Comparison of ENCODE assay signal across 1 fruit fly cellular context in genomic region chr3L:18768788-18769707, dm6.
TF ChIP-seq lines count a peak whose summit lies in the region.

No protein-coding gene starts in this region.

TF ChIP-seq in whole organism, embryonic, 481 proteins besides CTCF, POLR2A, EP300 and RAD21 (continued from another document and continues in another):
- TF ChIP-seq lov (optimal IDR thresholded peaks at IDR 0.05; lab: Kevin White, UChicago) (no peak), lov (GFP tag; IDR thresholded peaks at IDR 0.05; lab: Robert Waterston, UW) (no peak), CG14860 (GFP tag; IDR thresholded peaks at IDR 0.05; lab: Robert Waterston, UW; ENCODE audit: partially characterized antibody) (no peak), sug (tag; optimal IDR thresholded peaks at IDR 0.05; lab: Kevin White, UChicago) (peak; percentile 44), CG1529 (GFP tag; optimal IDR thresholded peaks at IDR 0.05; lab: Kevin White, UChicago) (peak; percentile 63), Asciz (GFP tag; optimal IDR thresholded peaks at IDR 0.05; lab: Kevin White, UChicago) (peak; percentile 69), CG8944 (GFP tag; optimal IDR thresholded peaks at IDR 0.05; lab: Kevin White, UChicago) (peak; percentile 11), CG7928 (GFP tag; optimal IDR thresholded peaks at IDR 0.05; lab: Kevin White, UChicago) (peak; percentile 10), E2f1 (GFP tag; IDR thresholded peaks at IDR 0.05; lab: Robert Waterston, UW) (peak; percentile 65), prd (optimal IDR thresholded peaks at IDR 0.05; lab: Kevin White, UChicago) (no peak), prd (GFP tag; IDR thresholded peaks at IDR 0.05; lab: Robert Waterston, UW) (peak; percentile 68), ken (GFP tag; IDR thresholded peaks at IDR 0.05; lab: Robert Waterston, UW) (0 out of 3 replicates have a peak, but pooled peaks have one; percentile 37), hth (optimal IDR thresholded peaks at IDR 0.05; lab: Kevin White, UChicago) (no peak), CG9932 (GFP tag; IDR thresholded peaks at IDR 0.05; lab: Robert Waterston, UW) (peak; percentile 46; the same call in 1 of the 2 replicates), btn (GFP tag; optimal IDR thresholded peaks at IDR 0.05; lab: Kevin White, UChicago) (no peak), emc (GFP tag; optimal IDR thresholded peaks at IDR 0.05; lab: Kevin White, UChicago) (no peak), dpn (GFP tag; optimal IDR thresholded peaks at IDR 0.05; lab: Kevin White, UChicago) (peak; percentile 51 to 56), Hr51 (GFP tag; optimal IDR thresholded peaks at IDR 0.05; lab: Kevin White, UChicago) (peak; percentile 38 to 93), dan (GFP tag; IDR thresholded peaks at IDR 0.05; lab: Robert Waterston, UW) (no peak), HHEX (GFP tag; optimal IDR thresholded peaks at IDR 0.05; lab: Kevin White, UChicago) (peak; percentile 65), bsh (GFP tag; optimal IDR thresholded peaks at IDR 0.05; lab: Kevin White, UChicago) (no peak), pita (GFP tag; optimal IDR thresholded peaks at IDR 0.05; lab: Kevin White, UChicago) (no peak), ara (GFP tag; IDR thresholded peaks at IDR 0.05; lab: Robert Waterston, UW) (0 out of 2 replicates have a peak, but pooled peaks have one; percentile 34), Abd-B (GFP tag; optimal IDR thresholded peaks at IDR 0.05; lab: Kevin White, UChicago) (peak; percentile 76), BEAF-32 (GFP tag; optimal IDR thresholded peaks at IDR 0.05; lab: Kevin White, UChicago) (no peak), CG8359 (GFP tag; optimal IDR thresholded peaks at IDR 0.05; lab: Kevin White, UChicago; ENCODE audit: borderline replicate concordance) (peak; percentile 14), CG10959 (GFP tag; IDR thresholded peaks at IDR 0.05; lab: Robert Waterston, UW) (no peak), crc (GFP tag; optimal IDR thresholded peaks at IDR 0.05; lab: Kevin White, UChicago) (peak; percentile 12), Aef1 (GFP tag; IDR thresholded peaks at IDR 0.05; lab: Robert Waterston, UW) (peak; percentile 82), BtbVII (GFP tag; optimal IDR thresholded peaks at IDR 0.05; lab: Kevin White, UChicago) (peak; percentile 62), grau (tag; optimal IDR thresholded peaks at IDR 0.05; lab: Kevin White, UChicago) (peak; percentile 83), CG2875 (GFP tag; optimal IDR thresholded peaks at IDR 0.05; lab: Kevin White, UChicago) (no peak), odd (GFP tag; optimal IDR thresholded peaks at IDR 0.05; lab: Kevin White, UChicago) (peak; percentile 73), CG3065 (GFP tag; optimal IDR thresholded peaks at IDR 0.05; lab: Kevin White, UChicago) (no peak), CG2678 (tag; optimal IDR thresholded peaks at IDR 0.05; lab: Kevin White, UChicago) (peak; percentile 89), ro (GFP tag; IDR thresholded peaks at IDR 0.05; lab: Robert Waterston, UW) (peak; percentile 69), CG14014 (GFP tag; IDR thresholded peaks at IDR 0.05; lab: Robert Waterston, UW) (peak; percentile 5; the same call in 1 of the 2 replicates), Spps (tag; optimal IDR thresholded peaks at IDR 0.05; lab: Kevin White, UChicago) (no peak), CG2129 (GFP tag; IDR thresholded peaks at IDR 0.05; lab: Robert Waterston, UW; ENCODE audit: partially characterized antibody) (no peak), Bteb2 (GFP tag; optimal IDR thresholded peaks at IDR 0.05; lab: Kevin White, UChicago) (peak; percentile 57), CG6175 (GFP tag; IDR thresholded peaks at IDR 0.05; lab: Robert Waterston, UW) (no peak), disco-r (GFP tag; optimal IDR thresholded peaks at IDR 0.05; lab: Kevin White, UChicago) (peak; percentile 2), CG34224 (GFP tag; IDR thresholded peaks at IDR 0.05; lab: Robert Waterston, UW; ENCODE audit: partially characterized antibody) (no peak), ERR (GFP tag; optimal IDR thresholded peaks at IDR 0.05; lab: Kevin White, UChicago) (no peak), Ada2b (GFP tag; IDR thresholded peaks at IDR 0.05; lab: Robert Waterston, UW) (peak; percentile 74), so (GFP tag; IDR thresholded peaks at IDR 0.05; lab: Robert Waterston, UW) (peak; percentile 69; the same call in 1 of the 3 replicates), Atf-2 (GFP tag; optimal IDR thresholded peaks at IDR 0.05; lab: Kevin White, UChicago) (peak; percentile 46), Atf6 (GFP tag; IDR thresholded peaks at IDR 0.05; lab: Robert Waterston, UW) (peak; percentile 33; the same call in 1 of the 2 replicates), pb (GFP tag; optimal IDR thresholded peaks at IDR 0.05; lab: Kevin White, UChicago) (peak; percentile 7), D19B (GFP tag; optimal IDR thresholded peaks at IDR 0.05; lab: Kevin White, UChicago) (peak; percentile 27), CG4707 (GFP tag; optimal IDR thresholded peaks at IDR 0.05; lab: Kevin White, UChicago) (no peak), CG11695 (GFP tag; IDR thresholded peaks at IDR 0.05; lab: Robert Waterston, UW) (peak; percentile 85), CG17568 (GFP tag; optimal IDR thresholded peaks at IDR 0.05; lab: Kevin White, UChicago) (peak; percentile 70), TFAM (GFP tag; optimal IDR thresholded peaks at IDR 0.05; lab: Kevin White, UChicago) (no peak), CG13296 (GFP tag; optimal IDR thresholded peaks at IDR 0.05; lab: Kevin White, UChicago) (peak; percentile 81), Eip74EF (GFP tag; optimal IDR thresholded peaks at IDR 0.05; lab: Kevin White, UChicago) (peak in 1 of 2 experiments; percentile 56), CG15696 (tag; optimal IDR thresholded peaks at IDR 0.05; lab: Kevin White, UChicago) (peak; percentile 33), CG9609 (GFP tag; optimal IDR thresholded peaks at IDR 0.05; lab: Kevin White, UChicago) (peak; percentile 33), CG9215 (GFP tag; IDR thresholded peaks at IDR 0.05; lab: Robert Waterston, UW) (no peak), yki (optimal IDR thresholded peaks at IDR 0.05; lab: Kevin White, UChicago) (no peak), Fer1 (GFP tag; optimal IDR thresholded peaks at IDR 0.05; lab: Kevin White, UChicago) (peak; percentile 75), aop (GFP tag; IDR thresholded peaks at IDR 0.05; lab: Robert Waterston, UW) (no peak), tio (GFP tag; optimal IDR thresholded peaks at IDR 0.05; lab: Kevin White, UChicago) (peak; percentile 71), Max (GFP tag; optimal IDR thresholded peaks at IDR 0.05; lab: Kevin White, UChicago) (peak; percentile 44), CG16813 (GFP tag; IDR thresholded peaks at IDR 0.05; lab: Robert Waterston, UW; ENCODE audit: partially characterized antibody) (no peak), en (GFP tag; optimal IDR thresholded peaks at IDR 0.05; lab: Kevin White, UChicago) (peak; percentile 40), CG10431 (GFP tag; optimal IDR thresholded peaks at IDR 0.05; lab: Kevin White, UChicago) (no peak), chm (GFP tag; IDR thresholded peaks at IDR 0.05; lab: Robert Waterston, UW) (no peak), CG13123 (GFP tag; optimal IDR thresholded peaks at IDR 0.05; lab: Kevin White, UChicago) (no peak), chinmo (GFP tag; IDR thresholded peaks at IDR 0.05; lab: Robert Waterston, UW; ENCODE audit: partially characterized antibody) (peak; percentile 90), CG4617 (GFP tag; optimal IDR thresholded peaks at IDR 0.05; lab: Kevin White, UChicago; ENCODE audit: borderline replicate concordance) (no peak), Optix (GFP tag; IDR thresholded peaks at IDR 0.05; lab: Robert Waterston, UW) (peak; percentile 50; the same call in 1 of the 3 replicates), C15 (GFP tag; IDR thresholded peaks at IDR 0.05; lab: Robert Waterston, UW) (0 out of 3 replicates have a peak, but pooled peaks have one; percentile 33), gro (GFP tag; optimal IDR thresholded peaks at IDR 0.05; lab: Kevin White, UChicago) (no peak), CG18764 (GFP tag; optimal IDR thresholded peaks at IDR 0.05; lab: Kevin White, UChicago) (peak; percentile 6), CG12104 (GFP tag; optimal IDR thresholded peaks at IDR 0.05; lab: Kevin White, UChicago) (peak; percentile 67), CG34376 (GFP tag; optimal IDR thresholded peaks at IDR 0.05; lab: Kevin White, UChicago) (peak; percentile 27), Ravus (GFP tag; IDR thresholded peaks at IDR 0.05; lab: Robert Waterston, UW) (no peak), CG12236 (GFP tag; optimal IDR thresholded peaks at IDR 0.05; lab: Kevin White, UChicago) (no peak), gsb (GFP tag; IDR thresholded peaks at IDR 0.05; lab: Robert Waterston, UW) (peak; percentile 49; the same call in 1 of the 2 replicates), E2f2 (GFP tag; IDR thresholded peaks at IDR 0.05; lab: Robert Waterston, UW) (peak; percentile 54), wek (GFP tag; optimal IDR thresholded peaks at IDR 0.05; lab: Kevin White, UChicago) (no peak), pfk (GFP tag; optimal IDR thresholded peaks at IDR 0.05; lab: Kevin White, UChicago) (no peak), MESR4 (GFP tag; optimal IDR thresholded peaks at IDR 0.05; lab: Kevin White, UChicago) (no peak), bowl (GFP tag; IDR thresholded peaks at IDR 0.05; lab: Robert Waterston, UW) (peak; percentile 54; the same call in 1 of the 2 replicates), CG17802 (tag; optimal IDR thresholded peaks at IDR 0.05; lab: Kevin White, UChicago) (no peak), sim (GFP tag; IDR thresholded peaks at IDR 0.05; lab: Robert Waterston, UW) (no peak), ssp (GFP tag; IDR thresholded peaks at IDR 0.05; lab: Robert Waterston, UW) (peak; percentile 62), Lpt (GFP tag; optimal IDR thresholded peaks at IDR 0.05; lab: Kevin White, UChicago) (no peak), CG6689 (GFP tag; IDR thresholded peaks at IDR 0.05; lab: Robert Waterston, UW) (peak; percentile 82), wdn (GFP tag; IDR thresholded peaks at IDR 0.05; lab: Robert Waterston, UW) (no peak), CG10366 (GFP tag; IDR thresholded peaks at IDR 0.05; lab: Robert Waterston, UW) (peak; percentile 66), Camta (GFP tag; optimal IDR thresholded peaks at IDR 0.05; lab: Kevin White, UChicago) (peak; percentile 8), CG30431 (GFP tag; optimal IDR thresholded peaks at IDR 0.05; lab: Kevin White, UChicago) (peak; percentile 25), Myb (GFP tag; optimal IDR thresholded peaks at IDR 0.05; lab: Kevin White, UChicago) (peak; percentile 34), CG14667 (GFP tag; IDR thresholded peaks at IDR 0.05; lab: Robert Waterston, UW) (peak; percentile 55; the same call in 1 of the 2 replicates), vvl (GFP tag; IDR thresholded peaks at IDR 0.05; lab: Robert Waterston, UW) (peak; percentile 40; the same call in 1 of the 2 replicates), CG32772 (GFP tag; IDR thresholded peaks at IDR 0.05; lab: Robert Waterston, UW) (peak; percentile 63), corto (GFP tag; optimal IDR thresholded peaks at IDR 0.05; lab: Kevin White, UChicago) (no peak), zen2 (GFP tag; IDR thresholded peaks at IDR 0.05; lab: Robert Waterston, UW; ENCODE audit: partially characterized antibody) (no peak), stwl (tag; optimal IDR thresholded peaks at IDR 0.05; lab: Kevin White, UChicago) (no peak), mld (GFP tag; IDR thresholded peaks at IDR 0.05; lab: Robert Waterston, UW; ENCODE audit: partially characterized antibody) (no peak), Hmx (GFP tag; optimal IDR thresholded peaks at IDR 0.05; lab: Kevin White, UChicago) (no peak), Awh (GFP tag; IDR thresholded peaks at IDR 0.05; lab: Robert Waterston, UW) (peak; percentile 44; the same call in 1 of the 2 replicates), Jarid2 (GFP tag; optimal IDR thresholded peaks at IDR 0.05; lab: Kevin White, UChicago) (peak; percentile 47), CG18476 (GFP tag; optimal IDR thresholded peaks at IDR 0.05; lab: Kevin White, UChicago) (peak; percentile 71), danr (GFP tag; IDR thresholded peaks at IDR 0.05; lab: Robert Waterston, UW) (0 out of 2 replicates have a peak, but pooled peaks have one; percentile 26), CG7987 (GFP tag; optimal IDR thresholded peaks at IDR 0.05; lab: Kevin White, UChicago) (no peak), peb (GFP tag; IDR thresholded peaks at IDR 0.05; lab: Robert Waterston, UW) (peak; percentile 60; the same call in 1 of the 2 replicates), CG16863 (GFP tag; optimal IDR thresholded peaks at IDR 0.05; lab: Kevin White, UChicago) (peak; percentile 38), repo (GFP tag; optimal IDR thresholded peaks at IDR 0.05; lab: Kevin White, UChicago) (no peak), fd96Cb (tag; optimal IDR thresholded peaks at IDR 0.05; lab: Kevin White, UChicago) (peak; percentile 72), dmrt11E (tag; optimal IDR thresholded peaks at IDR 0.05; lab: Kevin White, UChicago) (no peak), pan (optimal IDR thresholded peaks at IDR 0.05; lab: Kevin White, UChicago) (no peak), pan (GFP tag; optimal IDR thresholded peaks at IDR 0.05 in 1 of 2, IDR thresholded peaks at IDR 0.05 in 1 of 2) (peak in 1 of 2 experiments; percentile 77), tup (GFP tag; optimal IDR thresholded peaks at IDR 0.05; lab: Kevin White, UChicago) (no peak), CG7357 (GFP tag; IDR thresholded peaks at IDR 0.05; lab: Robert Waterston, UW) (peak; percentile 53; the same call in 2 of the 3 replicates), run (tag; optimal IDR thresholded peaks at IDR 0.05; lab: Kevin White, UChicago) (peak; percentile 73), HLH4C (GFP tag; IDR thresholded peaks at IDR 0.05; lab: Robert Waterston, UW; ENCODE audit: partially characterized antibody) (no peak), Oli (tag; optimal IDR thresholded peaks at IDR 0.05; lab: Kevin White, UChicago) (peak; percentile 90), Nf-YC (tag; optimal IDR thresholded peaks at IDR 0.05; lab: Kevin White, UChicago) (peak; percentile 44), Opbp (GFP tag; IDR thresholded peaks at IDR 0.05; lab: Robert Waterston, UW; ENCODE audit: partially characterized antibody) (no peak), schlank (tag; optimal IDR thresholded peaks at IDR 0.05; lab: Kevin White, UChicago) (no peak), CG7786 (GFP tag; optimal IDR thresholded peaks at IDR 0.05; lab: Kevin White, UChicago) (peak; percentile 27), insv (GFP tag; optimal IDR thresholded peaks at IDR 0.05; lab: Kevin White, UChicago) (no peak), NC2α (GFP tag; optimal IDR thresholded peaks at IDR 0.05; lab: Kevin White, UChicago) (peak; percentile 24), seq (GFP tag; IDR thresholded peaks at IDR 0.05; lab: Robert Waterston, UW) (peak; percentile 84), CG42726 (GFP tag; IDR thresholded peaks at IDR 0.05; lab: Robert Waterston, UW; ENCODE audit: partially characterized antibody) (no peak), lola (GFP tag; optimal IDR thresholded peaks at IDR 0.05; lab: Kevin White, UChicago) (no peak), h (optimal IDR thresholded peaks at IDR 0.05; lab: Kevin White, UChicago) (no peak)
